Fruit fly (Drosophila melanogaster) whole organism, embryonic: ENCODE results near the gene rgn.

Source experiments
- Atf-2 ChIP-seq: fragments of 200-800 bp; sonication (Bioruptor generic); optimal IDR thresholded peaks from 2 replicates; lab custom pipeline; 2016; ENCODE audit warnings: missing biosample characterization, missing genetic modification characterization
- Atf6 ChIP-seq: fragments of 200-800 bp; sonication (Bioruptor generic); IDR thresholded peaks from 2 replicates; pipeline ENCODE4 v1.3.6; 2022; ENCODE audit warnings: missing biosample characterization, missing genetic modification characterization
- CG10147 ChIP-seq: fragments of 200-800 bp; sonication (Bioruptor generic); optimal IDR thresholded peaks from 2 replicates; lab custom pipeline; 2019; ENCODE audit warnings: missing biosample characterization, mild to moderate bottlenecking, missing genetic modification characterization, moderate library complexity
- CG10209 ChIP-seq: fragments of 200-800 bp; sonication (Bioruptor generic); optimal IDR thresholded peaks from 3 replicates; lab custom pipeline; 2017; ENCODE audit warnings: missing biosample characterization, mild to moderate bottlenecking, missing genetic modification characterization, missing genetic modification reagents
- CG10267 ChIP-seq: fragments of 200-800 bp; sonication (Bioruptor generic); optimal IDR thresholded peaks from 2 replicates; lab custom pipeline; 2018; ENCODE audit warnings: missing biosample characterization, mild to moderate bottlenecking, missing genetic modification characterization, moderate library complexity
- CG12769 ChIP-seq: fragments of 200-800 bp; sonication (Bioruptor generic); optimal IDR thresholded peaks from 2 replicates; lab custom pipeline; 2019; ENCODE audit warnings: missing biosample characterization, mild to moderate bottlenecking, missing genetic modification characterization, moderate library complexity
- CG13287 ChIP-seq: fragments of 200-800 bp; sonication (Bioruptor generic); IDR thresholded peaks from 2 replicates; pipeline ENCODE4 v1.3.6; 2022; ENCODE audit warnings: missing biosample characterization, missing genetic modification characterization; ENCODE audit not compliant: partially characterized antibody
- CG14441 ChIP-seq: fragments of 200-800 bp; sonication (Bioruptor generic); IDR thresholded peaks from 2 replicates; pipeline ENCODE4 v1.3.6; 2022; ENCODE audit warnings: missing biosample characterization, missing genetic modification characterization
- CG16813 ChIP-seq: fragments of 200-800 bp; sonication (Bioruptor generic); IDR thresholded peaks from 3 replicates; pipeline ENCODE4 v1.3.6; 2022; ENCODE audit warnings: missing biosample characterization, missing genetic modification characterization; ENCODE audit not compliant: partially characterized antibody
- CG17568 ChIP-seq: fragments of 200-800 bp; sonication (Bioruptor generic); optimal IDR thresholded peaks from 2 replicates; lab custom pipeline; 2018; ENCODE audit warnings: missing biosample characterization, mild to moderate bottlenecking, missing genetic modification characterization, moderate library complexity
- CG18476 ChIP-seq: fragments of 200-800 bp; sonication (Bioruptor generic); optimal IDR thresholded peaks from 2 replicates; lab custom pipeline; 2016; ENCODE audit warnings: missing biosample characterization, mild to moderate bottlenecking, missing genetic modification characterization
- CG2889 ChIP-seq: fragments of 200-800 bp; sonication (Bioruptor generic); IDR thresholded peaks from 3 replicates; pipeline ENCODE4 v1.3.6; 2022; ENCODE audit warnings: missing biosample characterization, missing genetic modification characterization
- CG3838 ChIP-seq: fragments of 200-800 bp; sonication (Bioruptor generic); optimal IDR thresholded peaks from 3 replicates; lab custom pipeline; 2016; ENCODE audit warnings: missing biosample characterization, missing genetic modification characterization
- CG6272 ChIP-seq: fragments of 200-800 bp; sonication (Bioruptor generic); IDR thresholded peaks from 2 replicates; pipeline ENCODE4 v1.3.6; 2022; ENCODE audit warnings: missing biosample characterization, missing genetic modification characterization
- D19B ChIP-seq: fragments of 200-800 bp; sonication (Bioruptor generic); optimal IDR thresholded peaks from 2 replicates; lab custom pipeline; 2017; ENCODE audit warnings: missing biosample characterization, mild to moderate bottlenecking, missing genetic modification characterization
- Deaf1 ChIP-seq: fragments of 200-800 bp; optimal IDR thresholded peaks from 3 replicates; lab custom pipeline; 2019; ENCODE audit warnings: missing biosample characterization, mild to moderate bottlenecking, missing genetic modification characterization, moderate library complexity
- Ets65A ChIP-seq: fragments of 200-800 bp; sonication (Bioruptor generic); peaks from one replicate; lab custom pipeline; 2016; ENCODE audit warnings: missing biosample characterization, missing genetic modification characterization
- Fer1 ChIP-seq: fragments of 200-800 bp; sonication (Bioruptor generic); optimal IDR thresholded peaks from 2 replicates; lab custom pipeline; 2017; ENCODE audit warnings: missing biosample characterization, mild to moderate bottlenecking, missing genetic modification characterization
- GATAe ChIP-seq: fragments of 200-800 bp; sonication (Bioruptor generic); conservative IDR thresholded peaks from 2 replicates; pipeline ENCODE4 v1.3.6; 2022; ENCODE audit warnings: missing biosample characterization, missing genetic modification characterization
- H2.0 ChIP-seq: fragments of 200-800 bp; sonication (Bioruptor generic); IDR thresholded peaks from 2 replicates; pipeline ENCODE4 v1.3.6; 2022; ENCODE audit warnings: missing biosample characterization, missing genetic modification characterization
- HLH4C ChIP-seq: fragments of 200-800 bp; sonication (Bioruptor generic); IDR thresholded peaks from 3 replicates; pipeline ENCODE4 v1.3.6; 2022; ENCODE audit warnings: missing biosample characterization, missing genetic modification characterization; ENCODE audit not compliant: partially characterized antibody
- Opbp ChIP-seq: fragments of 200-800 bp; sonication (Bioruptor generic); IDR thresholded peaks from 3 replicates; pipeline ENCODE4 v1.3.6; 2022; ENCODE audit warnings: missing biosample characterization, missing genetic modification characterization; ENCODE audit not compliant: partially characterized antibody
- Side ChIP-seq: fragments of 200-800 bp; sonication (Bioruptor generic); optimal IDR thresholded peaks from 2 replicates; lab custom pipeline; 2016; ENCODE audit warnings: missing biosample characterization, missing genetic modification characterization
- chinmo ChIP-seq: fragments of 200-800 bp; sonication (Bioruptor generic); IDR thresholded peaks from 4 replicates; pipeline ENCODE4 v1.3.6; 2022; ENCODE audit warnings: missing biosample characterization, missing genetic modification characterization; ENCODE audit not compliant: partially characterized antibody
- ci ChIP-seq: fragments of 200-800 bp; sonication (Bioruptor generic); IDR thresholded peaks from 3 replicates; pipeline ENCODE4 v1.3.6; 2022; ENCODE audit warnings: missing biosample characterization, missing genetic modification characterization
- corto ChIP-seq: fragments of 200-800 bp; sonication (Bioruptor generic); optimal IDR thresholded peaks from 2 replicates; lab custom pipeline; 2016; ENCODE audit warnings: missing biosample characterization, mild to moderate bottlenecking, missing genetic modification characterization, moderate library complexity
- crc ChIP-seq: fragments of 200-800 bp; sonication (Bioruptor generic); optimal IDR thresholded peaks from 2 replicates; lab custom pipeline; 2016; ENCODE audit warnings: missing biosample characterization, missing genetic modification characterization
- cwo ChIP-seq: fragments of 200-800 bp; sonication (Bioruptor generic); optimal IDR thresholded peaks from 3 replicates; lab custom pipeline; 2017; ENCODE audit warnings: missing biosample characterization, missing genetic modification characterization, mild to moderate bottlenecking, moderate library complexity, missing genetic modification reagents
- dysf ChIP-seq: fragments of 200-800 bp; sonication (Bioruptor generic); IDR thresholded peaks from 3 replicates; pipeline ENCODE4 v1.3.6; 2022; ENCODE audit warnings: missing biosample characterization, missing genetic modification characterization
- exex ChIP-seq: fragments of 200-800 bp; sonication (Bioruptor generic); optimal IDR thresholded peaks from 4 replicates; lab custom pipeline; 2018; ENCODE audit warnings: missing biosample characterization, mild to moderate bottlenecking, missing genetic modification characterization, moderate library complexity
- grn ChIP-seq: fragments of 200-800 bp; sonication (Bioruptor generic); optimal IDR thresholded peaks from 3 replicates; lab custom pipeline; 2017; ENCODE audit warnings: missing biosample characterization, missing genetic modification characterization
- kay ChIP-seq: fragments of 200-800 bp; sonication (Bioruptor generic); optimal IDR thresholded peaks from 2 replicates; lab custom pipeline; 2016; ENCODE audit warnings: missing biosample characterization, missing genetic modification characterization
- mirr ChIP-seq: fragments of 200-800 bp; sonication (Bioruptor generic); optimal IDR thresholded peaks from 3 replicates; lab custom pipeline; 2018; ENCODE audit warnings: missing biosample characterization, mild to moderate bottlenecking, missing genetic modification characterization
- otp ChIP-seq: fragments of 200-800 bp; sonication (Bioruptor generic); IDR thresholded peaks from 3 replicates; pipeline ENCODE4, ENCODE4 v1.3.6; 2022; ENCODE audit warnings: missing biosample characterization, missing genetic modification characterization
- ro ChIP-seq: fragments of 200-800 bp; sonication (Bioruptor generic); IDR thresholded peaks from 2 replicates; pipeline ENCODE4 v1.3.6; 2022; ENCODE audit warnings: missing biosample characterization, missing genetic modification characterization
- sd ChIP-seq: fragments of 200-800 bp; sonication (Bioruptor generic); optimal IDR thresholded peaks from 3 replicates; lab custom pipeline; 2018; ENCODE audit warnings: missing biosample characterization, mild to moderate bottlenecking, missing genetic modification characterization, moderate library complexity
- sens ChIP-seq: fragments of 200-800 bp; sonication (Bioruptor generic); peaks from one replicate; lab custom pipeline; 2016; ENCODE audit warnings: missing biosample characterization, missing genetic modification characterization
- sug ChIP-seq: fragments of 200-800 bp; optimal IDR thresholded peaks from 2 replicates; lab custom pipeline; 2019; ENCODE audit warnings: missing biosample characterization, mild to moderate bottlenecking, missing genetic modification characterization, moderate library complexity
- tna ChIP-seq: fragments of 200-800 bp; sonication (Bioruptor generic); IDR thresholded peaks from 2 replicates; pipeline ENCODE4 v1.3.6; 2022; ENCODE audit warnings: missing biosample characterization, missing genetic modification characterization; ENCODE audit not compliant: partially characterized antibody
- wor ChIP-seq: fragments of 200-800 bp; sonication (Bioruptor generic); IDR thresholded peaks from 2 replicates; pipeline ENCODE4 v1.3.6; 2022; ENCODE audit warnings: missing biosample characterization, missing genetic modification characterization

rgn gene

dm6 chr3L:21386917-21387316 lies 4.6 kb downstream of the rgn start (continued):
- TF ChIP-seq ci (GFP tag; lab: Robert Waterston, UW) (0 out of 3 replicates have a peak, but pooled peaks have one; percentile 20), sug (tag; lab: Kevin White, UChicago) (peak; percentile 25), CG12769 (peak; percentile 40)

dm6 chr3L:21388824-21389223 lies 6.5 kb downstream of the rgn start:
- TF ChIP-seq wor (GFP tag; lab: Robert Waterston, UW) = no peak
- no peak for TF ChIP-seq crc (GFP tag; lab: Kevin White, UChicago)

- peak; percentile 19 for TF ChIP-seq sens (GFP tag; lab: Kevin White, UChicago)
- no peak for TF ChIP-seq CG10147 (GFP tag; lab: Kevin White, UChicago)
- TF ChIP-seq Side (GFP tag; lab: Kevin White, UChicago) = no peak
- TF ChIP-seq ro (GFP tag; lab: Robert Waterston, UW) = no peak
- peak; percentile 30 for TF ChIP-seq corto (GFP tag; lab: Kevin White, UChicago)
- TF ChIP-seq CG10267 (tag; lab: Kevin White, UChicago) = no peak
- TF ChIP-seq, all 482 proteins: peak for 2
Measured at dm6 chr3L:21389758-21390157, 7.5 kb downstream of the rgn start.

dm6 chr3L:21390431-21390830 lies 8.1 kb downstream of the rgn start:
- TF ChIP-seq sug (tag; lab: Kevin White, UChicago) = peak; percentile 8
- no peak for TF ChIP-seq Atf-2 (GFP tag; lab: Kevin White, UChicago)
- TF ChIP-seq CG2889 (GFP tag; lab: Robert Waterston, UW) = no peak
- peak; percentile 30; the same call in 1 of the 3 replicates for TF ChIP-seq CG16813 (GFP tag; lab: Robert Waterston, UW)
- TF ChIP-seq GATAe (GFP tag; lab: Robert Waterston, UW) = 0 out of 2 replicates have a peak, but pooled peaks have one; percentile 10
- no peak for TF ChIP-seq grn (GFP tag; lab: Kevin White, UChicago)
- peak; percentile 31; the same call in 1 of the 2 replicates for TF ChIP-seq tna
- peak; percentile 66 for TF ChIP-seq HLH4C (GFP tag; lab: Robert Waterston, UW)
- TF ChIP-seq sens (GFP tag; lab: Kevin White, UChicago) = peak; percentile 32
- TF ChIP-seq sd (tag; lab: Kevin White, UChicago) = peak; percentile 30
- TF ChIP-seq D19B (GFP tag; lab: Kevin White, UChicago) = peak; percentile 68
- no peak for TF ChIP-seq CG17568
- no peak for TF ChIP-seq Fer1 (GFP tag; lab: Kevin White, UChicago)
- TF ChIP-seq CG10209 (GFP tag; lab: Kevin White, UChicago) = no peak
- peak; percentile 12; the same call in 1 of the 2 replicates for TF ChIP-seq CG13287 (GFP tag; lab: Robert Waterston, UW)
- TF ChIP-seq mirr (GFP tag; lab: Kevin White, UChicago) = peak; percentile 22
- no peak for TF ChIP-seq crc (GFP tag; lab: Kevin White, UChicago)
- TF ChIP-seq CG12769 = peak; percentile 19
- TF ChIP-seq exex (tag; lab: Kevin White, UChicago) = peak; percentile 13
- no peak for TF ChIP-seq otp (GFP tag; lab: Robert Waterston, UW)

dm6 chr3L:21398156-21398555 lies 15.9 kb downstream of the rgn start:
- TF ChIP-seq H2.0 (GFP tag; lab: Robert Waterston, UW) (no peak), sd (tag; lab: Kevin White, UChicago) (peak; percentile 22)
- TF ChIP-seq, all 482 proteins: peak for 1

- TF ChIP-seq Deaf1 (tag; lab: Kevin White, UChicago) (peak; percentile 15), exex (tag; lab: Kevin White, UChicago) (peak; percentile 23), CG18476 (GFP tag; lab: Kevin White, UChicago) (no peak), dysf (no peak), Atf6 (0 out of 2 replicates have a peak, but pooled peaks have one; percentile 10), Ets65A (peak; percentile 21), sug (tag; lab: Kevin White, UChicago) (peak; percentile 80), CG3838 (GFP tag; lab: Kevin White, UChicago) (no peak), GATAe (GFP tag; lab: Robert Waterston, UW) (peak; percentile 56), cwo (no peak), kay (GFP tag; lab: Kevin White, UChicago) (no peak), CG14441 (GFP tag; lab: Robert Waterston, UW) (0 out of 2 replicates have a peak, but pooled peaks have one; percentile 27), CG6272 (GFP tag; lab: Robert Waterston, UW) (no peak), Opbp (GFP tag; lab: Robert Waterston, UW) (no peak), chinmo (GFP tag; lab: Robert Waterston, UW) (0 out of 4 replicates have a peak, but pooled peaks have one; percentile 47)
Measured at dm6 chr3L:21400206-21400605, 17.9 kb downstream of the rgn start.
